Worm (Caenorhabditis elegans) whole organism, mixed stage, embryonic: ENCODE measurements around the gene F46C5.10.

Experiments used
- M03D4.4 ChIP-seq: sonication (generic microtip); optimal IDR thresholded peaks from 2 replicates; lab custom pipeline; 2017; ENCODE audit warnings: mild to moderate bottlenecking, missing genetic modification characterization, missing compliant biosample characterization
- bed-3 ChIP-seq: fragments of 200-800 bp; sonication (Bioruptor generic); optimal IDR thresholded peaks from 3 replicates; lab custom pipeline; 2018; ENCODE audit warnings: mild to moderate bottlenecking, missing genetic modification characterization, moderate library complexity, missing compliant biosample characterization
- blmp-1 ChIP-seq: fragments of 150-350 bp; optimal IDR thresholded peaks from 2 replicates; lab custom pipeline; 2014; ENCODE audit warnings: missing biosample characterization, missing genetic modification characterization
- ceh-83 ChIP-seq: fragments of 200-800 bp; sonication (Bioruptor generic); optimal IDR thresholded peaks from 2 replicates; lab custom pipeline; 2018; ENCODE audit warnings: mild to moderate bottlenecking, missing genetic modification characterization, missing compliant biosample characterization
- ces-1 ChIP-seq: fragments of 150-350 bp; optimal IDR thresholded peaks from 2 replicates; lab custom pipeline; 2014; ENCODE audit warnings: missing biosample characterization, missing genetic modification reagents, missing genetic modification characterization
- cnd-1 ChIP-seq: fragments of 200-800 bp; sonication (Bioruptor generic); optimal IDR thresholded peaks from 2 replicates; lab custom pipeline; 2018; ENCODE audit warnings: mild to moderate bottlenecking, missing genetic modification characterization, missing compliant biosample characterization
- drap-1 ChIP-seq: fragments of 200-800 bp; sonication (Bioruptor generic); optimal IDR thresholded peaks from 3 replicates; lab custom pipeline; 2018; ENCODE audit warnings: mild to moderate bottlenecking, missing genetic modification characterization, missing compliant biosample characterization
- elt-1 ChIP-seq: sonication (generic microtip); optimal IDR thresholded peaks from 2 replicates; lab custom pipeline; 2017; ENCODE audit warnings: missing genetic modification characterization, mild to moderate bottlenecking, missing compliant biosample characterization, antibody characterized with exemption, moderate library complexity, borderline replicate concordance; ENCODE audit not compliant: insufficient read depth
- elt-3 ChIP-seq: fragments of 150-350 bp; optimal IDR thresholded peaks from 2 replicates; lab custom pipeline; 2014; ENCODE audit warnings: missing biosample characterization, missing genetic modification characterization
- flh-1 ChIP-seq: fragments of 200-800 bp; sonication (Bioruptor generic); optimal IDR thresholded peaks from 2 replicates; lab custom pipeline; 2018; ENCODE audit warnings: mild to moderate bottlenecking, missing genetic modification characterization, moderate library complexity, missing compliant biosample characterization
- ham-2 ChIP-seq: fragments of 200-800 bp; sonication (Bioruptor generic); optimal IDR thresholded peaks from 2 replicates; lab custom pipeline; 2018; ENCODE audit warnings: mild to moderate bottlenecking, missing genetic modification characterization, missing compliant biosample characterization
- lin-32 ChIP-seq: fragments of 200-800 bp; sonication (Bioruptor generic); optimal IDR thresholded peaks from 2 replicates; lab custom pipeline; 2018; ENCODE audit warnings: mild to moderate bottlenecking, missing genetic modification characterization, missing compliant biosample characterization
- lsy-2 ChIP-seq: fragments of 150-350 bp; optimal IDR thresholded peaks from 2 replicates; lab custom pipeline; 2014; ENCODE audit warnings: missing biosample characterization, missing genetic modification characterization
- mab-5 ChIP-seq: fragments of 150-350 bp; optimal IDR thresholded peaks from 2 replicates; lab custom pipeline; 2014; ENCODE audit warnings: missing biosample characterization, missing genetic modification characterization
- mep-1 ChIP-seq: fragments of 150-350 bp; optimal IDR thresholded peaks from 2 replicates; lab custom pipeline; 2017; ENCODE audit warnings: missing biosample characterization, missing genetic modification reagents, missing genetic modification characterization, inconsistent platforms
- mls-2 ChIP-seq: sonication (generic microtip); optimal IDR thresholded peaks from 2 replicates; lab custom pipeline; 2016; ENCODE audit warnings: mild to moderate bottlenecking, missing genetic modification characterization, moderate library complexity, missing compliant biosample characterization
- nhr-12 ChIP-seq: fragments of 150-350 bp; optimal IDR thresholded peaks from 2 replicates; lab custom pipeline; 2014; ENCODE audit warnings: missing biosample characterization, missing genetic modification characterization
- nhr-237 ChIP-seq: fragments of 150-350 bp; optimal IDR thresholded peaks from 2 replicates; lab custom pipeline; 2014; ENCODE audit warnings: missing biosample characterization, missing genetic modification characterization
- nhr-28 ChIP-seq: fragments of 150-350 bp; optimal IDR thresholded peaks from 2 replicates; lab custom pipeline; 2014; ENCODE audit warnings: missing biosample characterization, missing genetic modification characterization
- sem-2 ChIP-seq: fragments of 200-800 bp; sonication (Bioruptor generic); optimal IDR thresholded peaks from 2 replicates; lab custom pipeline; 2018; ENCODE audit warnings: mild to moderate bottlenecking, missing genetic modification characterization, missing compliant biosample characterization
- sptf-1 ChIP-seq: sonication (generic microtip); optimal IDR thresholded peaks from 2 replicates; lab custom pipeline; 2017; ENCODE audit warnings: mild to moderate bottlenecking, missing genetic modification characterization, moderate library complexity, missing compliant biosample characterization
- tbx-8 ChIP-seq: fragments of 200-800 bp; sonication (Bioruptor generic); optimal IDR thresholded peaks from 2 replicates; lab custom pipeline; 2018; ENCODE audit warnings: mild to moderate bottlenecking, missing genetic modification characterization, moderate library complexity, missing compliant biosample characterization
- unc-120 ChIP-seq: sonication (generic microtip); optimal IDR thresholded peaks from 2 replicates; lab custom pipeline; 2017; ENCODE audit warnings: missing genetic modification characterization, missing compliant biosample characterization; ENCODE audit not compliant: poor library complexity, severe bottlenecking
- unc-62 ChIP-seq: fragments of 150-350 bp; optimal IDR thresholded peaks from 2 replicates; lab custom pipeline; 2014; ENCODE audit warnings: missing biosample characterization, missing genetic modification reagents, missing genetic modification characterization
- zip-8 ChIP-seq: fragments of 150-350 bp; optimal IDR thresholded peaks from 2 replicates; lab custom pipeline; 2014; ENCODE audit warnings: missing biosample characterization, missing genetic modification characterization
- ztf-11 ChIP-seq: fragments of 150-350 bp; optimal IDR thresholded peaks from 2 replicates; lab custom pipeline; 2014; ENCODE audit warnings: missing biosample characterization, missing genetic modification characterization

F46C5.10 gene

ce11 chrII:8839025-8839424, 20.2 kb upstream of the F46C5.10 start, which contains the start of gene F46C5.7:
Gene F46C5.7, plus strand, starts transcription at chrII:8839325.
- TF ChIP-seq unc-120 (tag; lab: Kevin White, UChicago) (no peak), nhr-28 (tag; lab: Kevin White, UChicago) (no peak), ceh-83 (GFP tag; lab: Kevin White, UChicago) (no peak), ces-1 (GFP tag; lab: Kevin White, UChicago) (no peak), bed-3 (GFP tag; lab: Kevin White, UChicago) (no peak), sem-2 (GFP tag; lab: Kevin White, UChicago) (no peak), mls-2 (tag; lab: Kevin White, UChicago) (no peak), unc-62 (GFP tag; lab: Kevin White, UChicago) (no peak), tbx-8 (GFP tag; lab: Kevin White, UChicago) (no peak), nhr-237 (tag; lab: Kevin White, UChicago) (no peak)

DNA sequence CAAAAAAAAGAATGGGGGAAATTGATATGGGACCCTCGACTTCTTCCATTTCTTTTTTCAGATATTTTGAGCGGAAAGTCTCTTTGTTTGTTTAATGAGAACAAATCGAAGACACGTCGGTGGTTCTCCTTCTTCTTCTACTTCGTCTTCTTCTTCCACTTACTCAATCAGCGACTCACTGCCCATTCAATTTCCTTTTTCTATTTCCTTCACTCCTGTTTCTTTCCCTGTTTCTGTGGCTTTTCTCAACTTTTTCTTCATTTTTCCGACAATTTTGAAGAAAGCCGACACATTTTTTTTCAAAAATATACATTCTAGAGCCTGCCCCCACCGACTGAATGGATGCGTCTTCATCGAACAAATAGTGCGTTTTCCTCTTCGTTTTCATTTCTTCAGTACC, 17.0 kb upstream of the F46C5.10 start, which contains the start of gene F46C5.4:
Gene F46C5.4, plus strand, starts transcription at position 222 of the 400 bp plus-strand sequence.
- TF ChIP-seq ces-1 (GFP tag; lab: Kevin White, UChicago) (peak; percentile 71), elt-3 (no peak)

DNA sequence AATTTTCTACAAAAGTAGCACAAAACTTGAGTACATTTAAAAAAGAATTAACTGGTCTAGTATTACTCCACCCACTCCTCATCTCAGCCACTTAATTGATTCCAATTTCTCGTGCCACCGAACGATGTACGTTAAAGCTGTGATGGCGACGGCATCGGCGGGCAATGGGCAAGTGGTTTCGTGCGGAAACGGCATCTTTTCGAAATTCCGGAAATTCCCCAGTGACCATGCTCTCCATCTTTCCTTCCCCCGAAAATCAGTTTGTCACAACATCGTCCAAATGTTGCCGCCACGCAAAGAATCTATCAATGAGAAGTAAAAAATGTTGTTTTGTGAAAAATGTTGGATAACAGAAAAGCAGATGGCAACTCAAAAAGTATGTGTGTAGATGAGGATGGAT, 14.1 kb upstream of the F46C5.10 start:
- TF ChIP-seq elt-3, result no peak
- TF ChIP-seq ham-2 (GFP tag; lab: Kevin White, UChicago), result no peak
- no peak for TF ChIP-seq lin-32 (GFP tag; lab: Kevin White, UChicago)
- no peak for TF ChIP-seq mep-1 (tag; lab: Kevin White, UChicago)
- TF ChIP-seq sem-2 (GFP tag; lab: Kevin White, UChicago), result no peak

DNA sequence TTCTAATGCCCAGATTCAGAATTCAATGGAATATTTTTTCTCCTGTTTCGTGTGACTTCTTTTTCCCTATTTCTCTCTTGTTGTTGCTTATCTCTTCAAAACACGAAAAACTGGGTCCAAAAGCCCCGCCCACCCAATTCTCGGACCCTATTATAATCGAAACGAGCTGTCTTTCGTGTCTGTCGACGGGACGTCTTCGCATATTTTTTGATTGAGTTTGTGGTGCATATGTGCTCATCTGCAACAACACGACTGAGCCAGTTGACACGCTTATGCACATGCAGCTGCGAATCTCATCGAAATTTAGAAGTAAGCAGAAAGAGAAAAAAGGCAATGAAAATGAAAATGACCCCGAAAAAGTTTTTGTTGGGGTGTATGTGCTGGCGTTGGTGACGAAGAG, 12.1 kb upstream of the F46C5.10 start:
- TF ChIP-seq nhr-237 (tag; lab: Kevin White, UChicago), result no peak
- no peak for TF ChIP-seq lin-32 (GFP tag; lab: Kevin White, UChicago)
- no peak for TF ChIP-seq blmp-1
- no peak for TF ChIP-seq unc-62 (GFP tag; lab: Kevin White, UChicago)
- TF ChIP-seq zip-8, result no peak
- TF ChIP-seq ceh-83 (GFP tag; lab: Kevin White, UChicago), result no peak
- TF ChIP-seq ces-1 (GFP tag; lab: Kevin White, UChicago), result peak; percentile 65
- no peak for TF ChIP-seq nhr-12 (tag; lab: Kevin White, UChicago)

- no peak for TF ChIP-seq cnd-1 (tag; lab: Kevin White, UChicago)
- TF ChIP-seq sptf-1 (tag; lab: Kevin White, UChicago), result no peak
- TF ChIP-seq M03D4.4, result no peak
- TF ChIP-seq drap-1 (GFP tag; lab: Kevin White, UChicago), result no peak
- no peak for TF ChIP-seq elt-3
- no peak for TF ChIP-seq blmp-1
- no peak for TF ChIP-seq mls-2 (tag; lab: Kevin White, UChicago)
- no peak for TF ChIP-seq nhr-237 (tag; lab: Kevin White, UChicago)
- no peak for TF ChIP-seq mab-5 (tag; lab: Kevin White, UChicago)
- TF ChIP-seq, all 35 proteins: peak for 0
Observed at ce11 chrII:8829189-8829588, 10.4 kb upstream of the F46C5.10 start, which contains the start of gene F46C5.2. Gene F46C5.2, minus strand, starts transcription at chrII:8829289.

ce11 chrII:8825769-8826168, 6.9 kb upstream of the F46C5.10 start, which contains the start of gene nas-25:
Gene nas-25, plus strand, starts transcription at chrII:8826069.
- no peak for TF ChIP-seq ces-1 (GFP tag; lab: Kevin White, UChicago)
- TF ChIP-seq ztf-11 (tag; lab: Kevin White, UChicago), result no peak
- no peak for TF ChIP-seq nhr-12 (tag; lab: Kevin White, UChicago)
- no peak for TF ChIP-seq lsy-2 (tag; lab: Kevin White, UChicago)
- no peak for TF ChIP-seq zip-8
- no peak for TF ChIP-seq tbx-8 (GFP tag; lab: Kevin White, UChicago)
- TF ChIP-seq elt-1, result no peak
- TF ChIP-seq mep-1 (tag; lab: Kevin White, UChicago), result no peak
- TF ChIP-seq unc-62 (GFP tag; lab: Kevin White, UChicago), result no peak
- TF ChIP-seq flh-1 (GFP tag; lab: Kevin White, UChicago), result no peak

DNA sequence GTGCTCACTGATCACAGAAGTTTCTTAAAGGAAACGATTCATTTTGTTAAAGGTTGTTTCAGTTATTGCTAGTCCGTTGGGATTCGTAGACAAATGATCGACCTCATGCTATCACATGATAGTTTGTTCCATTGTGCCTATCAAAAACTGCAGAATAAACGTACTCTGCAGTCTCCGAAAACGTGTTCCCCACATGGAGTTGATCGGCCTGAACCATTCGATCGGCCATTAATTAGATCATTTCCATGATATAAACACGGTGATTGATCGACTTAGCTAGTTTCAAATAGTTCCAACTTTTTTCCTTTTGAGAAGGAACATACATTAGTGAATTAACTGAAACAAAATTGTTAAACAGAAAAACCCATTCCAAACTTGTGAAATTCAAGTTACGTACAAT, 3.9 kb upstream of the F46C5.10 start:
- TF ChIP-seq zip-8 (no peak), elt-1 (no peak), unc-120 (tag; lab: Kevin White, UChicago) (no peak), ceh-83 (GFP tag; lab: Kevin White, UChicago) (no peak), blmp-1 (no peak)
- TF ChIP-seq, all 35 proteins: peak for 0
